Fruit fly (Drosophila melanogaster): ENCODE results near the gene Pdk1.

Gene Pdk1

DNA sequence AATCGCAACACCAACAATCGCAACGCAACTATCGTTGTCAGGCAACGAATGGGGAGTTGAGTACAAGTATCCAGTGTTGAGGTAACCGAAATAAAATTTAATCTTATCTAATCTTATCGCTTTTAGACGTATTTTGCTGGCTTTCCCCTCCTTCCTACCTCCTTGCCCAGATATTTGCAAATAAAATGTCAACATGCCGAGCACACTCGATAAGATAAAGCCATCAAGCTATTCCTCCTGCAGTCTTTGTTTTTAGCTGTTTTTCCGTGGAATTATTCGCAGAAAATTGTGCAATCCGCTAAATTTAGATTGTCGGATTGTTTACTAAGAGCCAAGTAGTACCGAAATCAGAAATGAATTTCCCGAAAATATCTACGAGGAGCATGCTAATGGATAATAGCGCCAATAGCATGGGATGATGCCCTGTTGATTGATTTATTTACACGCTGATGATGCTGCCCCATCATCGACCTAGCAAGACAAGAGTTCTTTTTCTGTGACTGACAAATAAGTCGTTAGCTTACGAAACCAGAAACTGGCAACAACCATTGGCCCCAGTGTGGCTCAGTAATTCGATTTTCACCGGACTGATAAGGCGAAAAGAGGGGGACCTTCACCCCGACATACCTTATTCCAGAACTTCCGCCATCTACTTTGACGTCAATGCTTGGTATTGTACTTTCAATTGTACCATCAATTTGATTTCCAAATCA is 27.5 kb downstream of the Pdk1 start:
- TF ChIP-seq Hnf4 (GFP tag; optimal IDR thresholded peaks at IDR 0.05) = peak; percentile 35
- TF ChIP-seq rgr (GFP tag; optimal IDR thresholded peaks at IDR 0.05) = peak; percentile 17
- TF ChIP-seq Jra (GFP tag; optimal IDR thresholded peaks at IDR 0.05) = peak; percentile 9
- TF ChIP-seq dl (GFP tag; optimal IDR thresholded peaks at IDR 0.05; ENCODE audit: insufficient read depth in 1 of 2, partially characterized antibody in 2 of 2) = no peak
- TF ChIP-seq Rel (GFP tag; optimal IDR thresholded peaks at IDR 0.05) = no peak
- TF ChIP-seq Rel (tag; optimal IDR thresholded peaks at IDR 0.05) = peak; percentile 56
- no peak for TF ChIP-seq Myc (optimal IDR thresholded peaks at IDR 0.05)
- no peak for TF ChIP-seq Dif (GFP tag; optimal IDR thresholded peaks at IDR 0.05; ENCODE audit: partially characterized antibody)
- TF ChIP-seq foxo (GFP tag; optimal IDR thresholded peaks at IDR 0.05) = peak in 1 of 2 experiments; percentile 35
- no peak for TF ChIP-seq lola (GFP tag; optimal IDR thresholded peaks at IDR 0.05)
- no peak for TF ChIP-seq Mio (GFP tag; optimal IDR thresholded peaks at IDR 0.05)
- no peak for TF ChIP-seq jim (GFP tag; optimal IDR thresholded peaks at IDR 0.05)
- no peak for TF ChIP-seq CG9705 (GFP tag; optimal IDR thresholded peaks at IDR 0.05)
- no peak for TF ChIP-seq sv (GFP tag; optimal IDR thresholded peaks at IDR 0.05)
- TF ChIP-seq HLH106 (tag; optimal IDR thresholded peaks at IDR 0.05) = no peak
- no peak for TF ChIP-seq tai (GFP tag; optimal IDR thresholded peaks at IDR 0.05)
- TF ChIP-seq usp (GFP tag; optimal IDR thresholded peaks at IDR 0.05) = no peak
- no peak for TF ChIP-seq Hr83 (GFP tag; optimal IDR thresholded peaks at IDR 0.05; ENCODE audit: poor library complexity, severe bottlenecking)
- no peak for TF ChIP-seq CrebA (GFP tag; optimal IDR thresholded peaks at IDR 0.05; ENCODE audit: borderline replicate concordance)
- peak; percentile 4 for TF ChIP-seq Vsx2 (GFP tag; optimal IDR thresholded peaks at IDR 0.05; ENCODE audit: partially characterized antibody)
- peak; percentile 6 for TF ChIP-seq psq (GFP tag; optimal IDR thresholded peaks at IDR 0.05)
- TF ChIP-seq brk (GFP tag; optimal IDR thresholded peaks at IDR 0.05) = peak; percentile 39
- no peak for TF ChIP-seq Hr78 (GFP tag; optimal IDR thresholded peaks at IDR 0.05)
- peak; percentile 6 for TF ChIP-seq br (GFP tag; optimal IDR thresholded peaks at IDR 0.05)
- no peak for TF ChIP-seq dmrt93B (GFP tag; optimal IDR thresholded peaks at IDR 0.05)
- TF ChIP-seq N (GFP tag; optimal IDR thresholded peaks at IDR 0.05) = no peak
- no peak for TF ChIP-seq Dfd (GFP tag; optimal IDR thresholded peaks at IDR 0.05)
- TF ChIP-seq CG32264 (GFP tag; optimal IDR thresholded peaks at IDR 0.05) = no peak
- no peak for TF ChIP-seq Abd-B (GFP tag; optimal IDR thresholded peaks at IDR 0.05)
- no peak for TF ChIP-seq pan (optimal IDR thresholded peaks at IDR 0.05)
- peak; percentile 32 for TF ChIP-seq OdsH (GFP tag; optimal IDR thresholded peaks at IDR 0.05)
- TF ChIP-seq ey (GFP tag; optimal IDR thresholded peaks at IDR 0.05) = no peak
- TF ChIP-seq sage (GFP tag; optimal IDR thresholded peaks at IDR 0.05) = no peak
- no peak for TF ChIP-seq GATAd (GFP tag; optimal IDR thresholded peaks at IDR 0.05)
- TF ChIP-seq woc (GFP tag; optimal IDR thresholded peaks at IDR 0.05) = no peak
- TF ChIP-seq dsf (GFP tag; optimal IDR thresholded peaks at IDR 0.05; ENCODE audit: borderline replicate concordance) = no peak
- TF ChIP-seq fru (GFP tag; optimal IDR thresholded peaks at IDR 0.05) = peak; percentile 27
- peak; percentile 59 for TF ChIP-seq h (GFP tag; optimal IDR thresholded peaks at IDR 0.05)
- no peak for TF ChIP-seq Sp1 (GFP tag; optimal IDR thresholded peaks at IDR 0.05)

dm6 chr3L:157674-158179 is 28.5 kb downstream of the Pdk1 start:
- no peak for TF ChIP-seq CrebA (GFP tag; optimal IDR thresholded peaks at IDR 0.05; ENCODE audit: borderline replicate concordance)
- TF ChIP-seq N (GFP tag; optimal IDR thresholded peaks at IDR 0.05) = no peak
- TF ChIP-seq psq (GFP tag; optimal IDR thresholded peaks at IDR 0.05) = no peak
- no peak for TF ChIP-seq sv (GFP tag; optimal IDR thresholded peaks at IDR 0.05)
- TF ChIP-seq Vsx2 (GFP tag; optimal IDR thresholded peaks at IDR 0.05; ENCODE audit: partially characterized antibody) = no peak
- no peak for TF ChIP-seq HLH106 (tag; optimal IDR thresholded peaks at IDR 0.05)
- TF ChIP-seq usp (GFP tag; optimal IDR thresholded peaks at IDR 0.05) = no peak
- no peak for TF ChIP-seq foxo (GFP tag; optimal IDR thresholded peaks at IDR 0.05)
- no peak for TF ChIP-seq Abd-B (GFP tag; optimal IDR thresholded peaks at IDR 0.05)
- TF ChIP-seq Myc (optimal IDR thresholded peaks at IDR 0.05) = no peak
- no peak for TF ChIP-seq fru (GFP tag; optimal IDR thresholded peaks at IDR 0.05)
- no peak for TF ChIP-seq OdsH (GFP tag; optimal IDR thresholded peaks at IDR 0.05)
- no peak for TF ChIP-seq br (GFP tag; optimal IDR thresholded peaks at IDR 0.05)
- no peak for TF ChIP-seq Dfd (GFP tag; optimal IDR thresholded peaks at IDR 0.05)
- TF ChIP-seq rgr (GFP tag; optimal IDR thresholded peaks at IDR 0.05) = no peak
- no peak for TF ChIP-seq lola (GFP tag; optimal IDR thresholded peaks at IDR 0.05)
- no peak for TF ChIP-seq Dif (GFP tag; optimal IDR thresholded peaks at IDR 0.05; ENCODE audit: partially characterized antibody)
- no peak for TF ChIP-seq CG9705 (GFP tag; optimal IDR thresholded peaks at IDR 0.05)

All from whole organism, wandering third instar larva.